Worm (Caenorhabditis elegans) whole organism, L2 larva: ENCODE measurements around the gene F54H12.8.
"Not testable (repeated sequence)": the region's sequence is repeated elsewhere in the genome, so short reads cannot be mapped to it uniquely, and the experiment has no call there.

Experiments used
- C34F6.9 ChIP-seq: fragments of 150-350 bp; optimal IDR thresholded peaks from 2 replicates; lab custom pipeline; 2014; ENCODE audit warnings: missing biosample characterization, missing genetic modification characterization
- F13H6.1 ChIP-seq: sonication (generic microtip); optimal IDR thresholded peaks from 2 replicates; lab custom pipeline; 2016; ENCODE audit warnings: missing genetic modification characterization, missing compliant biosample characterization
- Y55F3AM.14 ChIP-seq: fragments of 200-800 bp; sonication (Bioruptor generic); optimal IDR thresholded peaks from 2 replicates; lab custom pipeline; 2018; ENCODE audit warnings: mild to moderate bottlenecking, missing genetic modification characterization, missing compliant biosample characterization
- ZK546.5 ChIP-seq: sonication (generic microtip); optimal IDR thresholded peaks from 2 replicates; lab custom pipeline; 2017; ENCODE audit warnings: missing biosample characterization, missing genetic modification characterization
- alr-1 ChIP-seq: fragments of 150-350 bp; optimal IDR thresholded peaks from 2 replicates; lab custom pipeline; 2014; ENCODE audit warnings: missing biosample characterization, missing genetic modification characterization
- ama-1 ChIP-seq: fragments of 150-350 bp; optimal IDR thresholded peaks from 2 replicates; lab custom pipeline; 2018; ENCODE audit warnings: inconsistent platforms
- blmp-1 ChIP-seq: sonication (generic microtip); optimal IDR thresholded peaks from 2 replicates; lab custom pipeline; 2017; ENCODE audit warnings: missing genetic modification characterization, mild to moderate bottlenecking, missing compliant biosample characterization, antibody characterized with exemption, moderate library complexity; ENCODE audit not compliant: insufficient read depth
- ceh-82 ChIP-seq: fragments of 150-350 bp; optimal IDR thresholded peaks from 2 replicates; lab custom pipeline; 2014; ENCODE audit warnings: missing biosample characterization, missing genetic modification characterization
- crh-2 ChIP-seq: sonication (generic microtip); optimal IDR thresholded peaks from 2 replicates; lab custom pipeline; 2017; ENCODE audit warnings: missing biosample characterization, missing genetic modification characterization
- egl-27 ChIP-seq: sonication (generic microtip); optimal IDR thresholded peaks from 3 replicates; lab custom pipeline; 2017; ENCODE audit warnings: missing biosample characterization, missing genetic modification reagents, missing genetic modification characterization
- elt-1 ChIP-seq: fragments of 150-350 bp; optimal IDR thresholded peaks from 2 replicates; lab custom pipeline; 2014; ENCODE audit warnings: missing biosample characterization, missing genetic modification characterization
- fos-1 ChIP-seq: fragments of 150-350 bp; optimal IDR thresholded peaks from 2 replicates; lab custom pipeline; 2014; ENCODE audit warnings: missing biosample characterization, missing genetic modification characterization
- lin-11 ChIP-seq: fragments of 150-350 bp; sonication (generic microtip); optimal IDR thresholded peaks from 2 replicates; lab custom pipeline; 2014; ENCODE audit warnings: missing biosample characterization, missing genetic modification characterization, inconsistent platforms, mixed read lengths
- lin-13 ChIP-seq: fragments of 150-350 bp; optimal IDR thresholded peaks from 2 replicates; lab custom pipeline; 2014; ENCODE audit warnings: missing biosample characterization, missing genetic modification reagents, missing genetic modification characterization
- lsy-2 ChIP-seq, 2 experiments: fragments of 150-350 bp in 1 of 2; sonication (generic microtip) in 1 of 2; optimal IDR thresholded peaks; 2 replicates each; lab custom pipeline; 2014 to 2017; ENCODE audit warnings: missing biosample characterization in 2 of 2, missing genetic modification characterization in 2 of 2
- mab-5 ChIP-seq: fragments of 150-350 bp; optimal IDR thresholded peaks from 2 replicates; lab custom pipeline; 2014; ENCODE audit warnings: missing biosample characterization, missing genetic modification characterization
- mdl-1 ChIP-seq, 2 experiments: fragments of 150-350 bp in 1 of 2; sonication (generic microtip) in 1 of 2; optimal IDR thresholded peaks; 2 replicates each; lab custom pipeline; 2017; ENCODE audit warnings: missing biosample characterization in 2 of 2, missing genetic modification characterization in 2 of 2
- nhr-10 ChIP-seq: sonication (generic microtip); optimal IDR thresholded peaks from 2 replicates; lab custom pipeline; 2017; ENCODE audit warnings: missing biosample characterization, missing genetic modification characterization
- nhr-11 ChIP-seq: fragments of 150-350 bp; optimal IDR thresholded peaks from 2 replicates; lab custom pipeline; 2014; ENCODE audit warnings: missing biosample characterization, missing genetic modification characterization
- nhr-12 ChIP-seq: fragments of 150-350 bp; optimal IDR thresholded peaks from 2 replicates; lab custom pipeline; 2014; ENCODE audit warnings: missing biosample characterization, missing genetic modification characterization
- nhr-23 ChIP-seq: fragments of 150-350 bp; optimal IDR thresholded peaks from 2 replicates; lab custom pipeline; 2014; ENCODE audit warnings: missing biosample characterization, missing genetic modification reagents, missing genetic modification characterization
- nhr-237 ChIP-seq: fragments of 150-350 bp; optimal IDR thresholded peaks from 2 replicates; lab custom pipeline; 2014; ENCODE audit warnings: missing biosample characterization, missing genetic modification characterization
- nhr-25 ChIP-seq: fragments of 150-350 bp; sonication (generic microtip); optimal IDR thresholded peaks from 3 replicates; lab custom pipeline; 2014; ENCODE audit warnings: missing biosample characterization, missing genetic modification characterization
- nhr-6 ChIP-seq: fragments of 150-350 bp; optimal IDR thresholded peaks from 2 replicates; lab custom pipeline; 2014; ENCODE audit warnings: missing biosample characterization, missing genetic modification characterization
- nhr-77 ChIP-seq: fragments of 150-350 bp; optimal IDR thresholded peaks from 2 replicates; lab custom pipeline; 2014; ENCODE audit warnings: missing biosample characterization, missing genetic modification characterization
- snpc-4 ChIP-seq: fragments of 150-350 bp; optimal IDR thresholded peaks from 2 replicates; lab custom pipeline; 2014; ENCODE audit warnings: missing biosample characterization, missing genetic modification characterization
- unc-55 ChIP-seq: fragments of 150-350 bp; sonication (generic microtip); optimal IDR thresholded peaks from 3 replicates; lab custom pipeline; 2014; ENCODE audit warnings: missing biosample characterization, missing genetic modification reagents, missing genetic modification characterization
- unc-62 ChIP-seq: fragments of 150-350 bp; optimal IDR thresholded peaks from 2 replicates; lab custom pipeline; 2014; ENCODE audit warnings: missing biosample characterization, missing genetic modification reagents, missing genetic modification characterization
- zag-1 ChIP-seq: fragments of 150-350 bp; optimal IDR thresholded peaks from 2 replicates; lab custom pipeline; 2014; ENCODE audit warnings: missing biosample characterization, missing genetic modification characterization
- ztf-1 ChIP-seq: fragments of 200-800 bp; sonication (Bioruptor generic); conservative IDR thresholded peaks from 2 replicates; pipeline ENCODE4 v1.3.6; 2022; ENCODE audit warnings: missing genetic modification characterization, missing compliant biosample characterization
- ztf-11 ChIP-seq: sonication (generic microtip); optimal IDR thresholded peaks from 2 replicates; lab custom pipeline; 2017; ENCODE audit warnings: missing biosample characterization, missing genetic modification characterization

F54H12.8 gene

ce11 chrIII:7972687-7973086 is 3.7 kb upstream of the F54H12.8 start:
- TF ChIP-seq ceh-82 (no peak), ztf-1 (no peak)

DNA sequence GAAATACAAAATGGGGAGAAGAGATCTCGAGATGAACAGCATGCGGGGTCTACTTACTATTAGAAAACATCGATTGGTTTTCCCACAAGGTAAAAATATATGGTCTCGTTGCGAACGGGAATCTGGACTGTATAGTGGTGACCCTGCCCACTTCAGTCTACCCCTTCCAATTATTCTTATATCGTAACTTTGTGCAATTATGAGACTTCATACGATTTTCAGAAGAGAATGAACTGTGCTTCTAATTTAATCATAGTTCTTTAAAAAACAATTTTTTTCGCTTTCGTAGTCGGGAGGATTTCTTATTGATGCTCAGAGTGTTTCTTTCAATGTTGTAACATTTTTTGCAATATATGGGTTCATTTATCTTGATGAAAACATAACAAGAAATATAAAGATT is 3.0 kb upstream of the F54H12.8 start, which contains the start of gene F54H12.5:
TSS of gene F54H12.5 (minus strand) at position 101 of the 400 bp plus-strand sequence.
- TF ChIP-seq ztf-11 (tag; lab: Kevin White, UChicago): no peak
- TF ChIP-seq unc-62 (GFP tag; lab: Kevin White, UChicago): no peak
- TF ChIP-seq, all 48 proteins: peak for 0

- TF ChIP-seq nhr-12; unc-62 (GFP tag; lab: Kevin White, UChicago); zag-1 (tag; lab: Kevin White, UChicago): not testable (repeated sequence)
- TF ChIP-seq, all 48 proteins: peak for 0; not testable (repeated sequence) for 48
Observed at ce11 chrIII:7964281-7964680, 4.7 kb downstream of the F54H12.8 start, which contains the start of gene F54H12.2. F54H12.2 (plus strand) TSS chrIII:7964581.

DNA sequence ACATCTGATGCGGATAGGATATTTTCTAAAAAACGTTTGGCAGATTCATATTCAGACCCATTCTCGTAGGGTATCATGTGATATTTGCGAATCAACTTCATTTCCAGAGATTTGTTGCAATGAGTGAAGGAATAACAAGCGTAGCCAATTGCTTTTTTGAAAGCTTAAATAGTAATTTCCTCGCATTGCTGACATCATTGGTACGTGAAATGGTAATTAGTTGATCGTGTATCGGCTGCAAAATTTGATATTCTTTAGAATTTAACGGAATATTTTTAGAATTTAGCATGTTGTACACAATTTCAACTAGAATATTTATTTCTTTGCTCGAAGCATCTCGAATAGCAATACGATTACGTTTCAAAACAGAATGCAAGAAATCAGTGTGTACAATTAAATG is 6.4 kb downstream of the F54H12.8 start, which contains the start of gene F54H12.4:
TSS of gene F54H12.4 (minus strand) at position 101 of the 400 bp plus-strand sequence.
- TF ChIP-seq nhr-11 (tag; lab: Kevin White, UChicago); alr-1 (tag; lab: Kevin White, UChicago); nhr-12: not testable (repeated sequence)

DNA sequence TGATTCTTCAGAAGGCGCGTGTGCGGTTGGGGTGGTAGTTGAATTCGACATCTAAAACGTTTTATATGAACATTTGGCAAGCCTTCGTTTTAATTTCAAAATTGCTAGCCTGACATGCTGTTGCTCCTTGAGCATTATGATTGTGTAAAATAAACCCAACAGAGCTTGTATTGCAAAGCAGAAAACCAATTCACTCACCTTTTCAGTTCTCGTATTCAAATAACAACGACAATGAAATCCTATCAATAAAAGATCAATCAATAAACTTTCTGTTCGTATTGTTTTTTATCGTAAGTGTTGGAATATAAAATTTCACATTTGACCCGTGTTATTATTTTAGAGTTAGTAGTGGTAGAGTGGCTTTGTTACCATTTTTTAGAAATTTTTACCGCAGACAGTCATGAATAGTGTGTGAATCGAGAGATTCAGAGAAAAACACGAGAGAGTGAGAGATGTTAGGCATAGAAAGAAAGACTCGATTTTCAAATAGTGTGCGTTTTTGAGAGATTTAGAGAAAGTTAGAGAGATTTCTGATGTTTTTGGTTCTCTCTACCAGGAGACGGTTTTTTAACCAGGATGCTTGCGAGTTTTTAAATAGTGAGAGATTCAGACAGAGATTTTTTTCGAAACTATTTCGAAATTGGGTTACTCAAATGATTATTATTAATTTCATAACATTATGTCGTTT is 10.0 kb downstream of the F54H12.8 start, which contains the start of gene F54H12.10:
TSS of gene F54H12.10 (minus strand) at position 51 of the 688 bp plus-strand sequence.
- not testable (repeated sequence) for TF ChIP-seq ztf-1; F13H6.1 (tag; lab: Kevin White, UChicago); egl-27 (tag; lab: Kevin White, UChicago)

- TF ChIP-seq alr-1 (tag; lab: Kevin White, UChicago) (no peak), egl-27 (tag; lab: Kevin White, UChicago) (no peak), ama-1 (lab: Kevin White, UChicago) (no peak), ZK546.5 (tag; lab: Kevin White, UChicago) (no peak), nhr-23 (tag; lab: Kevin White, UChicago) (no peak), ztf-1 (no peak), nhr-6 (tag; lab: Kevin White, UChicago) (no peak), nhr-11 (tag; lab: Kevin White, UChicago) (no peak), lin-11 (tag; lab: Kevin White, UChicago) (no peak), lsy-2 (tag; optimal IDR thresholded peaks at IDR 0.05; lab: Kevin White, UChicago) (peak in 1 of 2 experiments; percentile 40), nhr-237 (tag; lab: Kevin White, UChicago) (no peak), elt-1 (tag; lab: Kevin White, UChicago) (no peak), mdl-1 (tag; optimal IDR thresholded peaks at IDR 0.05; lab: Kevin White, UChicago) (no peak), F13H6.1 (tag; lab: Kevin White, UChicago) (no peak), zag-1 (tag; lab: Kevin White, UChicago) (no peak), crh-2 (tag; lab: Kevin White, UChicago) (no peak), lin-13 (GFP tag; lab: Kevin White, UChicago) (no peak), mab-5 (tag; lab: Kevin White, UChicago) (no peak), C34F6.9 (tag; lab: Kevin White, UChicago) (peak; percentile 74), nhr-77 (tag; lab: Kevin White, UChicago) (no peak), unc-55 (peak; percentile 40)
Observed at ce11 chrIII:7958085-7958484, 10.9 kb downstream of the F54H12.8 start, which contains the start of gene C29E4.11. C29E4.11 (minus strand) TSS chrIII:7958114.

ce11 chrIII:7956965-7957364 is 12.1 kb downstream of the F54H12.8 start, which contains the start of gene C29E4.9:
C29E4.9 (minus strand) TSS chrIII:7957065.
- no peak for TF ChIP-seq nhr-10 (tag; lab: Kevin White, UChicago)
- TF ChIP-seq Y55F3AM.14 (GFP tag; lab: Kevin White, UChicago): no peak
- no peak for TF ChIP-seq fos-1 (tag; lab: Kevin White, UChicago)
- no peak for TF ChIP-seq mdl-1 (tag; optimal IDR thresholded peaks at IDR 0.05; lab: Kevin White, UChicago)
- TF ChIP-seq ceh-82: no peak
- no peak for TF ChIP-seq blmp-1 (tag; lab: Kevin White, UChicago)
- TF ChIP-seq lsy-2 (tag; optimal IDR thresholded peaks at IDR 0.05; lab: Kevin White, UChicago): no peak
- TF ChIP-seq nhr-25 (tag; lab: Kevin White, UChicago): no peak
- no peak for TF ChIP-seq nhr-237 (tag; lab: Kevin White, UChicago)
- TF ChIP-seq snpc-4 (tag; lab: Kevin White, UChicago): no peak
- no peak for TF ChIP-seq ama-1 (lab: Kevin White, UChicago)
- TF ChIP-seq C34F6.9 (tag; lab: Kevin White, UChicago): no peak
